Worm (Caenorhabditis elegans) whole organism, L4/young adult: ENCODE results near the gene srh-118.

Experiments used
- W03F9.2 ChIP-seq: fragments of 150-350 bp; optimal IDR thresholded peaks from 2 replicates; lab custom pipeline; 2014; ENCODE audit warnings: missing biosample characterization, missing genetic modification characterization
- dao-5 ChIP-seq: sonication (generic microtip); optimal IDR thresholded peaks from 2 replicates; lab custom pipeline; 2016; ENCODE audit warnings: missing genotype, missing genetic modification characterization, moderate library complexity, missing compliant biosample characterization
- him-1 ChIP-seq: sonication (generic microtip); optimal IDR thresholded peaks from 2 replicates; lab custom pipeline; 2016; ENCODE audit warnings: missing genotype, missing genetic modification reagents, missing genetic modification characterization, missing compliant biosample characterization

- TF ChIP-seq him-1 (tag; lab: Kevin White, UChicago) (no peak), W03F9.2 (tag; lab: Kevin White, UChicago) (no peak), dao-5 (no peak)
Measured at ce11 chrV:17506289-17506688, 10.3 kb upstream of the srh-118 start, which contains the start of gene srw-31.
